Fruit fly (Drosophila melanogaster) whole organism, prepupa: ENCODE results near the gene Alr.

Source experiments
- Blimp-1 ChIP-seq: fragments of 200-800 bp; sonication (Bioruptor generic); optimal IDR thresholded peaks from 3 replicates; lab custom pipeline; 2017; ENCODE audit warnings: missing biosample characterization, missing genetic modification characterization, mild to moderate bottlenecking, moderate library complexity, missing genetic modification reagents
- CG10631 ChIP-seq: fragments of 200-800 bp; sonication (Bioruptor generic); optimal IDR thresholded peaks from 2 replicates; lab custom pipeline; 2016; ENCODE audit warnings: missing biosample characterization, missing genetic modification characterization
- CG10669 ChIP-seq: fragments of 200-800 bp; sonication (Bioruptor generic); optimal IDR thresholded peaks from 3 replicates; lab custom pipeline; 2018; ENCODE audit warnings: missing biosample characterization, mild to moderate bottlenecking, missing genetic modification characterization, moderate library complexity
- CG11294 ChIP-seq: fragments of 200-800 bp; sonication (Bioruptor generic); IDR thresholded peaks from 2 replicates; pipeline ENCODE4 v1.3.6; 2022; ENCODE audit warnings: missing biosample characterization, missing genetic modification characterization
- CG11902 ChIP-seq: fragments of 200-800 bp; sonication (Bioruptor generic); optimal IDR thresholded peaks from 3 replicates; lab custom pipeline; 2016; ENCODE audit warnings: missing biosample characterization, missing genetic modification characterization
- CG1621 ChIP-seq: fragments of 200-800 bp; sonication (Bioruptor generic); optimal IDR thresholded peaks from 3 replicates; lab custom pipeline; 2018; ENCODE audit warnings: missing biosample characterization, mild to moderate bottlenecking, missing genetic modification characterization
- CG16779 ChIP-seq: fragments of 200-800 bp; sonication (Bioruptor generic); optimal IDR thresholded peaks from 3 replicates; lab custom pipeline; 2017; ENCODE audit warnings: missing biosample characterization, mild to moderate bottlenecking, missing genetic modification characterization
- CG3032 ChIP-seq: fragments of 200-800 bp; optimal IDR thresholded peaks from 2 replicates; lab custom pipeline; 2019; ENCODE audit warnings: missing biosample characterization, mild to moderate bottlenecking, missing genetic modification characterization, moderate library complexity
- CG31627 ChIP-seq: fragments of 200-800 bp; sonication (Bioruptor generic); optimal IDR thresholded peaks from 3 replicates; lab custom pipeline; 2016; ENCODE audit warnings: missing biosample characterization, missing genetic modification characterization
- CG34406 ChIP-seq: fragments of 200-800 bp; sonication (Bioruptor generic); optimal IDR thresholded peaks from 3 replicates; lab custom pipeline; 2016; ENCODE audit warnings: missing biosample characterization, missing genetic modification characterization
- CG3919 ChIP-seq: fragments of 200-800 bp; sonication (Bioruptor generic); optimal IDR thresholded peaks from 3 replicates; lab custom pipeline; 2016; ENCODE audit warnings: missing biosample characterization, missing genetic modification characterization
- CG4318 ChIP-seq: fragments of 200-800 bp; sonication (Bioruptor generic); optimal IDR thresholded peaks from 3 replicates; lab custom pipeline; 2017; ENCODE audit warnings: missing biosample characterization, mild to moderate bottlenecking, missing genetic modification characterization
- CG6163 ChIP-seq: fragments of 200-800 bp; sonication (Bioruptor generic); IDR thresholded peaks from 3 replicates; pipeline ENCODE4 v1.3.6; 2022; ENCODE audit warnings: missing biosample characterization, missing genetic modification characterization
- CG6792 ChIP-seq: fragments of 200-800 bp; sonication (Bioruptor generic); optimal IDR thresholded peaks from 3 replicates; lab custom pipeline; 2016; ENCODE audit warnings: missing biosample characterization, missing genetic modification characterization
- CG6808 ChIP-seq: fragments of 200-800 bp; sonication (Bioruptor generic); optimal IDR thresholded peaks from 3 replicates; lab custom pipeline; 2017; ENCODE audit warnings: missing biosample characterization, missing genetic modification characterization, mild to moderate bottlenecking, moderate library complexity, missing genetic modification reagents
- CG7368 ChIP-seq: fragments of 200-800 bp; sonication (Bioruptor generic); optimal IDR thresholded peaks from 3 replicates; lab custom pipeline; 2016; ENCODE audit warnings: missing biosample characterization, missing genetic modification characterization
- CG8319 ChIP-seq: fragments of 200-800 bp; sonication (Bioruptor generic); optimal IDR thresholded peaks from 3 replicates; lab custom pipeline; 2016; ENCODE audit warnings: missing biosample characterization, missing genetic modification characterization
- CG8632 ChIP-seq: fragments of 200-800 bp; sonication (Bioruptor generic); optimal IDR thresholded peaks from 3 replicates; lab custom pipeline; 2016; ENCODE audit warnings: missing biosample characterization, missing genetic modification characterization
- CG9139 ChIP-seq: fragments of 200-800 bp; sonication (Bioruptor generic); optimal IDR thresholded peaks from 3 replicates; lab custom pipeline; 2017; ENCODE audit warnings: missing biosample characterization, mild to moderate bottlenecking, missing genetic modification characterization
- Eip75B ChIP-seq: fragments of 200-800 bp; sonication (Bioruptor generic); optimal IDR thresholded peaks from 3 replicates; lab custom pipeline; 2016; ENCODE audit warnings: missing biosample characterization, missing genetic modification characterization
- Eip78C ChIP-seq: fragments of 200-800 bp; sonication (Bioruptor generic); peaks from one replicate; lab custom pipeline; 2016; ENCODE audit warnings: missing biosample characterization, missing genetic modification characterization
- Ets21C ChIP-seq: fragments of 200-800 bp; sonication (Bioruptor generic); optimal IDR thresholded peaks from 3 replicates; lab custom pipeline; 2016; ENCODE audit warnings: missing biosample characterization, missing genetic modification characterization
- Ets96B ChIP-seq: fragments of 200-800 bp; optimal IDR thresholded peaks from 2 replicates; lab custom pipeline; 2019; ENCODE audit warnings: missing biosample characterization, mild to moderate bottlenecking, missing genetic modification characterization, moderate library complexity
- Hr38 ChIP-seq: sonication (Bioruptor generic); optimal IDR thresholded peaks from 2 replicates; lab custom pipeline; 2016; ENCODE audit warnings: missing biosample characterization, missing genetic modification characterization
- Hr39 ChIP-seq: fragments of 200-800 bp; sonication (Bioruptor generic); optimal IDR thresholded peaks from 2 replicates; lab custom pipeline; 2016; ENCODE audit warnings: missing biosample characterization, missing genetic modification characterization
- Met ChIP-seq: fragments of 200-800 bp; sonication (Bioruptor generic); optimal IDR thresholded peaks from 3 replicates; lab custom pipeline; 2016; ENCODE audit warnings: missing biosample characterization, missing genetic modification characterization
- Sox14 ChIP-seq: fragments of 200-800 bp; sonication (Bioruptor generic); optimal IDR thresholded peaks from 3 replicates; lab custom pipeline; 2016; ENCODE audit warnings: missing biosample characterization, missing genetic modification characterization
- Sox15 ChIP-seq: fragments of 200-800 bp; sonication (Bioruptor generic); optimal IDR thresholded peaks from 3 replicates; lab custom pipeline; 2016; ENCODE audit warnings: missing biosample characterization, missing genetic modification characterization
- achi ChIP-seq: fragments of 200-800 bp; sonication (Bioruptor generic); optimal IDR thresholded peaks from 3 replicates; lab custom pipeline; 2016; ENCODE audit warnings: missing biosample characterization, missing genetic modification characterization
- acj6 ChIP-seq: fragments of 200-800 bp; sonication (Bioruptor generic); optimal IDR thresholded peaks from 3 replicates; lab custom pipeline; 2016; ENCODE audit warnings: missing biosample characterization, missing genetic modification characterization
- cyc ChIP-seq: fragments of 200-800 bp; sonication (Bioruptor generic); optimal IDR thresholded peaks from 3 replicates; lab custom pipeline; 2016; ENCODE audit warnings: missing biosample characterization, missing genetic modification characterization
- dac ChIP-seq: fragments of 200-800 bp; sonication (Bioruptor generic); optimal IDR thresholded peaks from 2 replicates; lab custom pipeline; 2017; ENCODE audit warnings: missing biosample characterization, mild to moderate bottlenecking, missing genetic modification characterization
- dsx ChIP-seq: fragments of 200-800 bp; optimal IDR thresholded peaks from 3 replicates; lab custom pipeline; 2019; ENCODE audit warnings: missing biosample characterization, mild to moderate bottlenecking, missing genetic modification characterization, moderate library complexity; ENCODE audit not compliant: poor library complexity, severe bottlenecking
- esn ChIP-seq: fragments of 200-800 bp; sonication (Bioruptor generic); optimal IDR thresholded peaks from 2 replicates; lab custom pipeline; 2016; ENCODE audit warnings: missing biosample characterization, mild to moderate bottlenecking, missing genetic modification characterization, moderate library complexity
- fd85E ChIP-seq: fragments of 200-800 bp; sonication (Bioruptor generic); optimal IDR thresholded peaks from 3 replicates; lab custom pipeline; 2016; ENCODE audit warnings: missing biosample characterization, missing genetic modification characterization
- fkh ChIP-seq: fragments of 200-800 bp; sonication (Bioruptor generic); optimal IDR thresholded peaks from 3 replicates; lab custom pipeline; 2017; ENCODE audit warnings: missing biosample characterization, mild to moderate bottlenecking, missing genetic modification characterization, moderate library complexity
- lz ChIP-seq: fragments of 200-800 bp; sonication (Bioruptor generic); optimal IDR thresholded peaks from 3 replicates; lab custom pipeline; 2016; ENCODE audit warnings: missing biosample characterization, missing genetic modification characterization
- salr ChIP-seq, 2 experiments: fragments of 200-800 bp; sonication (Bioruptor generic); optimal IDR thresholded peaks; 3 replicates each; lab custom pipeline; 2016 to 2018; ENCODE audit warnings: missing biosample characterization in 2 of 2, missing genetic modification characterization in 2 of 2, mild to moderate bottlenecking in 1 of 2
- ss ChIP-seq, 2 experiments: fragments of 200-800 bp; sonication (Bioruptor generic); optimal IDR thresholded peaks; 2 replicates in 1 of 2; 3 replicates in 1 of 2; lab custom pipeline; 2017 to 2018; ENCODE audit warnings: mild to moderate bottlenecking in 2 of 2, missing biosample characterization in 2 of 2, missing genetic modification characterization in 2 of 2, moderate library complexity in 1 of 2
- svp ChIP-seq: fragments of 200-800 bp; sonication (Bioruptor generic); peaks from one replicate; lab custom pipeline; 2016; ENCODE audit warnings: missing biosample characterization, missing genetic modification characterization
- vri ChIP-seq: fragments of 200-800 bp; sonication (Bioruptor generic); optimal IDR thresholded peaks from 3 replicates; lab custom pipeline; 2016; ENCODE audit warnings: missing biosample characterization, mild to moderate bottlenecking, missing genetic modification characterization

The Alr gene

DNA sequence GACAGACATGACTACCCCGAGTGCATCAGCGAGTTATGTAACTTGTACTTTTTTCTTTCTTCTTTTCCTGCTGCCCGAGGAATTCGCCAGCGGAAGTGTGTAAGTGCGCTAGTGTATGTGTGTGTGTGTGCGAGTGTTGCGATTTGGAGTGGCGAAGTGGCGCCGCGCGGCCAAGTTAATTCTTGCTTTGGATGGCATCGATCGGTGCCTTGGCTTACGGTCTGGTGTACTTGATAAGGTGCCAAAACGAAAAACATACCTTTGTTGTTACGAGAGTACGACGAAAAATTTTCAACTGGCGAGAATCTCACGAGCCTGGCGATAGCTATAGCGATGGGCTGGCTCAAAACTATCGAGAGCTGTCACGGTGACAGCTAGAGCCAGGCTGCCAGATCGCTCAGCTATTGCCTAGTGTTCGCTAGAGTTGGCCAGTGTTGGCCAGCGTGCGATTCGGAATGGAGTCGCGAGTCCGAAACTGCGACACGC, 4.1 kb upstream of the Alr start, which contains the start of the genes CG18809, COX6B, CG33932 and Rpp20 (continued):
- TF ChIP-seq fd85E (GFP tag; lab: Kevin White, UChicago) (no peak), CG16779 (tag; lab: Kevin White, UChicago) (no peak), CG9139 (GFP tag; lab: Kevin White, UChicago) (no peak), CG10631 (GFP tag; lab: Kevin White, UChicago) (no peak), CG8319 (GFP tag; lab: Kevin White, UChicago) (peak; percentile 1), Ets96B (tag; lab: Kevin White, UChicago) (no peak), esn (peak; percentile 48), CG11902 (GFP tag; lab: Kevin White, UChicago) (no peak)
- TF ChIP-seq, all 60 proteins: peak for 21

DNA sequence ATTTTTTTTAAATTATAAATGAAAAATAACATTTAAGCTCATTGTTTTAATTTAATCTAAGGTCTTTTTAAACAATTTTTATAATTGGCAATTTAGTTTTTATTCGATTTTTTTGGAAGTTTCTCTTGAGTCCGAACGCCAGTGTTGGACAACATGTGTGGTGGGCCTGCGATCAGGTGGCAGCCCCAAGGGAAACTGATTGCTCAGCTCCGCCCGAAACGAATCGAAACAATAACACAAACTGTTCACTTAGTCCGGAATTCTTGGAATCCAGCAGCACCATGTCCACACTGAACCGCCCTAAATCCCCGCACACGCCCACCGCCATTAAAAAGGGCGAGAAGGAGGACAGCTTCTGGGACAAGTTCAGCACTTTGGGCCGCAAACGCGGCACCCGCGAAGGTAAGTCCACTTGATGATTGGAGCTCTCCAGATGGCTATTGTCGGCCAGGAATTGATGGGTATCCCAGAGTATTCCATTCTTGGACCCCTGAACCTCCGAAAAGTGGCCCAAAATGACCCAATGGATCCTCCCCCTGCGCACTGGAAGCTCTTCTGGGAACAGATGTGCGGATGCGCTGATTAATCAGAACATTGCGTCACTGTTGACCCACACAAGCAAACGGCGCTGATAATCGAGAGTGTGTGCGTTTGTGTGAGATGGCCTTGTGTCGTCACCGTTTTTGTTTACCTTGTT, 2.1 kb upstream of the Alr start, which contains the start of gene parvin:
parvin (plus strand) TSS at position 134 of the 697 bp plus-strand sequence.
- peak; percentile 56 for TF ChIP-seq Eip78C (GFP tag; lab: Kevin White, UChicago)
- no peak for TF ChIP-seq CG6792 (GFP tag; lab: Kevin White, UChicago)
- TF ChIP-seq vri, result peak; percentile 66
- no peak for TF ChIP-seq CG11902 (GFP tag; lab: Kevin White, UChicago)
- TF ChIP-seq achi (GFP tag; lab: Kevin White, UChicago), result peak; percentile 76

DNA sequence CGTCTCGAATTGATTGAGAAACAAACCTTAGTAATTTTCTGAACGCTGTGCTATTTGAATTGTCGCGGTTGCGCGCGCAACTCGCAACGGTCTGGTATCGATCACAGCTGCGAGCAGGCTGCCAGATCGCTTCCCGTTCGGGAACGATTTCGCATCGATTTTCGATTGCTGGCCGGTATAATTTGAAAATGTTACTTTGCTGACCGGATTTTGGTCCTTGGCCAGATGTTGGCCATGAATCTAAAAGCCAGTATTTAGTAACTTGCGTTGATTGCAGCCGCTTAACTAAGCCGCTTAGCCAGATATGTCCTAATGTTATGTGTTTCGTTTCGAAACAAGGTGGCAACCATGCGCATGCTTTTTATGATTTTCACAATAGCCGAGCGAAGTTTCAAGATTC, 451 bp downstream of the Alr start:
- TF ChIP-seq Ets21C (GFP tag; lab: Kevin White, UChicago) (no peak), Sox15 (no peak), CG31627 (GFP tag; lab: Kevin White, UChicago) (peak; percentile 24), lz (GFP tag; lab: Kevin White, UChicago) (peak; percentile 8), CG6163 (GFP tag; lab: Robert Waterston, UW) (no peak), CG1621 (tag; lab: Kevin White, UChicago) (no peak), achi (GFP tag; lab: Kevin White, UChicago) (peak; percentile 8), svp (GFP tag; lab: Kevin White, UChicago) (peak; percentile 36), CG6808 (GFP tag; lab: Kevin White, UChicago) (no peak), Sox14 (peak; percentile 3), Eip78C (GFP tag; lab: Kevin White, UChicago) (peak; percentile 7), esn (peak; percentile 2), Hr39 (GFP tag; lab: Kevin White, UChicago) (no peak), ss (GFP tag; optimal IDR thresholded peaks at IDR 0.05; lab: Kevin White, UChicago) (no peak), acj6 (no peak), CG4318 (GFP tag; lab: Kevin White, UChicago) (no peak), CG8632 (GFP tag; lab: Kevin White, UChicago) (no peak), salr (GFP tag; optimal IDR thresholded peaks at IDR 0.05; lab: Kevin White, UChicago) (no peak), vri (no peak)

DNA sequence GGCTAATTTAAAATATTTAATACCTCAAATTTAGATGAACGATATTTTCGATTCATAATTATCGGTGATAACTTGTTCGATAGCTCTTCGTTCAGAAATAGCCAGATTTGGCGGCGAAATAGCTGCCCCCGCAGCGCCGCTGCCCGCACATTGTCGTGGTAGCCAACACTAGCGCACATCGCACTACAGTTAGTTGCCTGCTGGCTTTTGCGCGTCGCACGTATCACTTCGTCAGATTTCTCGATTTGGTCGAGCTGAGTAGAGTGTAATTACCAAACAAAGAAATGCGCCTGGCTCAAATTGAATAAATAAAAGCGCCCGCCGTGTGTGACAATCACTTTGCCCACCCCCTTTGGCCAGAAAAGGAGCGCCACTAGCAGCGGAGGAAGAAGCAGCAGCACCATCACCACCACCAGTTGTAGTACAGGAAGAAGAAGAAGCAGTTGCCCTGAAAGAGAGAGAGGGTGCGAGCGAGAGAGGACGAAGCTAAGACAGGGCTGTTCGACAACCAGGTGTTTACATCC, 2.6 kb downstream of the Alr start, which contains the start of gene Abcd3:
Abcd3 (plus strand) TSS at position 145 of the 524 bp plus-strand sequence.
- TF ChIP-seq CG8319 (GFP tag; lab: Kevin White, UChicago) (no peak), CG10631 (GFP tag; lab: Kevin White, UChicago) (no peak), CG6163 (GFP tag; lab: Robert Waterston, UW) (peak; percentile 20; the same call in 1 of the 3 replicates), Met (GFP tag; lab: Kevin White, UChicago) (no peak), CG7368 (no peak), dsx (peak; percentile 90), vri (no peak), CG10669 (no peak), Hr38 (no peak), svp (GFP tag; lab: Kevin White, UChicago) (peak; percentile 65), lz (GFP tag; lab: Kevin White, UChicago) (no peak), achi (GFP tag; lab: Kevin White, UChicago) (peak; percentile 9), CG6808 (GFP tag; lab: Kevin White, UChicago) (peak; percentile 3), cyc (GFP tag; lab: Kevin White, UChicago) (peak; percentile 1), CG3032 (peak; percentile 0), Eip78C (GFP tag; lab: Kevin White, UChicago) (peak; percentile 7), Ets96B (tag; lab: Kevin White, UChicago) (no peak), CG6792 (GFP tag; lab: Kevin White, UChicago) (no peak), Blimp-1 (GFP tag; lab: Kevin White, UChicago) (no peak), fd85E (GFP tag; lab: Kevin White, UChicago) (no peak), dac (GFP tag; lab: Kevin White, UChicago) (no peak), Eip75B (peak; percentile 6), esn (peak; percentile 42), fkh (GFP tag; lab: Kevin White, UChicago) (peak; percentile 66), CG8632 (GFP tag; lab: Kevin White, UChicago) (peak; percentile 1), CG34406 (GFP tag; lab: Kevin White, UChicago) (no peak), Sox14 (peak; percentile 69), CG11294 (GFP tag; lab: Robert Waterston, UW) (no peak), CG3919 (GFP tag; lab: Kevin White, UChicago) (peak; percentile 30)
